Worm (Caenorhabditis elegans) whole organism, midembryonic: ENCODE results near the gene E02H1.6.

Experiments used
- cog-1 ChIP-seq: sonication (generic microtip); optimal IDR thresholded peaks from 2 replicates; lab custom pipeline; 2016; ENCODE audit warnings: missing genetic modification characterization, missing compliant biosample characterization
- med-1 ChIP-seq: sonication (generic microtip); optimal IDR thresholded peaks from 2 replicates; lab custom pipeline; 2017; ENCODE audit warnings: missing genetic modification characterization, mild to moderate bottlenecking, missing compliant biosample characterization, antibody characterized with exemption, missing genetic modification reagents; ENCODE audit not compliant: insufficient read depth
- tab-1 ChIP-seq: fragments of 200-800 bp; sonication (Bioruptor generic); IDR thresholded peaks from 2 replicates; pipeline ENCODE4 v1.3.6; 2022; ENCODE audit warnings: missing genetic modification characterization, missing compliant biosample characterization

ce11 chrII:9604063-9604462 is 7.6 kb downstream of the E02H1.6 start:
- TF ChIP-seq tab-1 (GFP tag; lab: Robert Waterston, UW) (no peak), cog-1 (tag; lab: Kevin White, UChicago) (no peak), med-1 (GFP tag; lab: Kevin White, UChicago) (no peak)
